Fruit fly (Drosophila melanogaster) whole organism, embryonic: Measurements from ENCODE around the gene RhoGAP93B.

Source experiments
- Atf3 ChIP-seq: fragments of 200-800 bp; sonication (Bioruptor generic); optimal IDR thresholded peaks from 3 replicates; lab custom pipeline; 2016; ENCODE audit warnings: missing biosample characterization, missing genetic modification characterization
- B-H2 ChIP-seq: fragments of 200-800 bp; sonication (Bioruptor generic); optimal IDR thresholded peaks from 2 replicates; lab custom pipeline; 2018; ENCODE audit warnings: missing biosample characterization, mild to moderate bottlenecking, missing genetic modification characterization
- CG12942 ChIP-seq: fragments of 200-800 bp; sonication (Bioruptor generic); optimal IDR thresholded peaks from 3 replicates; lab custom pipeline; 2016; ENCODE audit warnings: missing biosample characterization, missing genetic modification characterization
- CG13894 ChIP-seq: fragments of 200-800 bp; sonication (Bioruptor generic); optimal IDR thresholded peaks from 3 replicates; lab custom pipeline; 2018; ENCODE audit warnings: missing biosample characterization, mild to moderate bottlenecking, missing genetic modification characterization, moderate library complexity
- CG14014 ChIP-seq: fragments of 200-800 bp; sonication (Bioruptor generic); IDR thresholded peaks from 2 replicates; pipeline ENCODE4 v1.3.6; 2022; ENCODE audit warnings: missing biosample characterization, missing genetic modification characterization
- CG1602 ChIP-seq: fragments of 200-800 bp; sonication (Bioruptor generic); optimal IDR thresholded peaks from 3 replicates; lab custom pipeline; 2016; ENCODE audit warnings: missing biosample characterization, missing genetic modification characterization
- CG17802 ChIP-seq: fragments of 200-800 bp; sonication (Bioruptor generic); optimal IDR thresholded peaks from 2 replicates; lab custom pipeline; 2018; ENCODE audit warnings: missing biosample characterization, mild to moderate bottlenecking, missing genetic modification characterization, moderate library complexity
- CG3065 ChIP-seq: fragments of 200-800 bp; sonication (Bioruptor generic); optimal IDR thresholded peaks from 2 replicates; lab custom pipeline; 2016; ENCODE audit warnings: missing biosample characterization, missing genetic modification characterization
- CG31365 ChIP-seq: fragments of 200-800 bp; sonication (Bioruptor generic); optimal IDR thresholded peaks from 2 replicates; lab custom pipeline; 2018; ENCODE audit warnings: missing biosample characterization, mild to moderate bottlenecking, missing genetic modification characterization
- CG32532 ChIP-seq: fragments of 200-800 bp; sonication (Bioruptor generic); IDR thresholded peaks from 2 replicates; pipeline ENCODE4 v1.3.6; 2022; ENCODE audit warnings: missing biosample characterization, missing genetic modification characterization
- CG34224 ChIP-seq: fragments of 200-800 bp; sonication (Bioruptor generic); IDR thresholded peaks from 3 replicates; pipeline ENCODE4 v1.3.6; 2022; ENCODE audit warnings: missing biosample characterization, missing genetic modification characterization; ENCODE audit not compliant: partially characterized antibody
- CG4424 ChIP-seq: fragments of 200-800 bp; sonication (Bioruptor generic); optimal IDR thresholded peaks from 3 replicates; lab custom pipeline; 2016; ENCODE audit warnings: missing biosample characterization, missing genetic modification characterization
- CG4617 ChIP-seq: fragments of 200-800 bp; sonication (Bioruptor generic); optimal IDR thresholded peaks from 3 replicates; lab custom pipeline; 2016; ENCODE audit warnings: missing biosample characterization, missing genetic modification characterization, borderline replicate concordance
- CG5245 ChIP-seq: fragments of 200-800 bp; sonication (Bioruptor generic); optimal IDR thresholded peaks from 3 replicates; lab custom pipeline; 2016; ENCODE audit warnings: missing biosample characterization, missing genetic modification characterization
- CG6272 ChIP-seq: fragments of 200-800 bp; sonication (Bioruptor generic); IDR thresholded peaks from 2 replicates; pipeline ENCODE4 v1.3.6; 2022; ENCODE audit warnings: missing biosample characterization, missing genetic modification characterization
- CG6765 ChIP-seq: fragments of 200-800 bp; sonication (Bioruptor generic); optimal IDR thresholded peaks from 3 replicates; lab custom pipeline; 2017; ENCODE audit warnings: missing biosample characterization, mild to moderate bottlenecking, missing genetic modification characterization
- CG6854 ChIP-seq: fragments of 200-800 bp; sonication (Bioruptor generic); optimal IDR thresholded peaks from 3 replicates; lab custom pipeline; 2017; ENCODE audit warnings: missing biosample characterization, mild to moderate bottlenecking, missing genetic modification characterization
- CG7357 ChIP-seq: fragments of 200-800 bp; sonication (Bioruptor generic); IDR thresholded peaks from 3 replicates; pipeline ENCODE4 v1.3.6; 2022; ENCODE audit warnings: missing biosample characterization, missing genetic modification characterization
- CG8281 ChIP-seq: fragments of 200-800 bp; sonication (Bioruptor generic); optimal IDR thresholded peaks from 2 replicates; lab custom pipeline; 2018; ENCODE audit warnings: missing biosample characterization, mild to moderate bottlenecking, missing genetic modification characterization, moderate library complexity
- CG9437 ChIP-seq: fragments of 200-800 bp; sonication (Bioruptor generic); optimal IDR thresholded peaks from 2 replicates; lab custom pipeline; 2018; ENCODE audit warnings: missing biosample characterization, mild to moderate bottlenecking, missing genetic modification characterization
- CG9609 ChIP-seq: fragments of 200-800 bp; sonication (Bioruptor generic); optimal IDR thresholded peaks from 3 replicates; lab custom pipeline; 2016; ENCODE audit warnings: missing biosample characterization, missing genetic modification characterization
- CG9932 ChIP-seq: fragments of 200-800 bp; sonication (Bioruptor generic); IDR thresholded peaks from 2 replicates; pipeline ENCODE4 v1.3.6; 2022; ENCODE audit warnings: missing biosample characterization, missing genetic modification characterization
- CTCF ChIP-seq: fragments of 200-800 bp; sonication (Bioruptor generic); optimal IDR thresholded peaks from 2 replicates; lab custom pipeline; 2017; ENCODE audit warnings: missing biosample characterization, mild to moderate bottlenecking, missing genetic modification characterization, moderate library complexity
- CkIIα-i1 ChIP-seq: fragments of 200-800 bp; sonication (Bioruptor generic); IDR thresholded peaks from 2 replicates; pipeline ENCODE4 v1.3.6; 2022; ENCODE audit warnings: missing biosample characterization, missing genetic modification characterization
- Dref ChIP-seq: fragments of 200-800 bp; sonication (Bioruptor generic); IDR thresholded peaks from 2 replicates; pipeline ENCODE4 v1.3.6; 2022; ENCODE audit warnings: missing biosample characterization, missing genetic modification characterization
- ERR ChIP-seq: fragments of 200-800 bp; sonication (Bioruptor generic); optimal IDR thresholded peaks from 2 replicates; lab custom pipeline; 2016; ENCODE audit warnings: missing biosample characterization, missing genetic modification characterization
- Gsc ChIP-seq: fragments of 200-800 bp; sonication (Bioruptor generic); IDR thresholded peaks from 2 replicates; pipeline ENCODE4 v1.3.6; 2022; ENCODE audit warnings: missing biosample characterization, missing genetic modification characterization
- HHEX ChIP-seq: fragments of 200-800 bp; sonication (Bioruptor generic); optimal IDR thresholded peaks from 3 replicates; lab custom pipeline; 2017; ENCODE audit warnings: missing biosample characterization, mild to moderate bottlenecking, missing genetic modification characterization, missing genetic modification reagents
- HLH54F ChIP-seq: fragments of 200-800 bp; sonication (Bioruptor generic); optimal IDR thresholded peaks from 3 replicates; lab custom pipeline; 2016; ENCODE audit warnings: missing biosample characterization, missing genetic modification characterization
- Jarid2 ChIP-seq: fragments of 200-800 bp; sonication (Bioruptor generic); optimal IDR thresholded peaks from 3 replicates; lab custom pipeline; 2017; ENCODE audit warnings: mild to moderate bottlenecking, missing biosample characterization, missing genetic modification reagents, missing genetic modification characterization
- Meics ChIP-seq: fragments of 200-800 bp; sonication (Bioruptor generic); optimal IDR thresholded peaks from 2 replicates; lab custom pipeline; 2017; ENCODE audit warnings: missing biosample characterization, mild to moderate bottlenecking, missing genetic modification characterization
- NK7.1 ChIP-seq: fragments of 200-800 bp; sonication (Bioruptor generic); optimal IDR thresholded peaks from 3 replicates; lab custom pipeline; 2016; ENCODE audit warnings: missing biosample characterization, missing genetic modification characterization
- Nf-YA ChIP-seq: fragments of 200-800 bp; sonication (Bioruptor generic); IDR thresholded peaks from 2 replicates; pipeline ENCODE4 v1.3.6; 2022; ENCODE audit warnings: missing biosample characterization, missing genetic modification characterization
- Scr ChIP-seq: fragments of 200-800 bp; sonication (Bioruptor generic); IDR thresholded peaks from 2 replicates; pipeline ENCODE4 v1.3.6; 2022; ENCODE audit warnings: missing biosample characterization, missing genetic modification characterization; ENCODE audit not compliant: partially characterized antibody
- TFAM ChIP-seq: fragments of 200-800 bp; sonication (Bioruptor generic); optimal IDR thresholded peaks from 2 replicates; lab custom pipeline; 2017; ENCODE audit warnings: missing biosample characterization, missing genetic modification characterization, inconsistent platforms
- YL-1 ChIP-seq: fragments of 200-800 bp; sonication (Bioruptor generic); optimal IDR thresholded peaks from 3 replicates; lab custom pipeline; 2017; ENCODE audit warnings: missing biosample characterization, mild to moderate bottlenecking, missing genetic modification characterization
- aop ChIP-seq: fragments of 200-800 bp; sonication (Bioruptor generic); IDR thresholded peaks from 2 replicates; pipeline ENCODE4 v1.3.6; 2022; ENCODE audit warnings: missing biosample characterization, missing genetic modification characterization
- ap ChIP-seq: fragments of 200-800 bp; sonication (Bioruptor generic); IDR thresholded peaks from 2 replicates; pipeline ENCODE4 v1.3.6; 2022; ENCODE audit warnings: missing biosample characterization, missing genetic modification characterization
- br ChIP-seq: fragments of >200 bp; optimal IDR thresholded peaks from 2 replicates; lab custom pipeline; 2017
- cad ChIP-seq: fragments of >200 bp; optimal IDR thresholded peaks from 2 replicates; lab custom pipeline; 2017; ENCODE audit warnings: missing biosample characterization, missing genetic modification characterization
- caup ChIP-seq: fragments of 200-800 bp; sonication (Bioruptor generic); optimal IDR thresholded peaks from 3 replicates; lab custom pipeline; 2017; ENCODE audit warnings: missing biosample characterization, mild to moderate bottlenecking, missing genetic modification characterization, moderate library complexity; ENCODE audit not compliant: severe bottlenecking
- dpn ChIP-seq, 2 experiments: fragments of 200-800 bp; sonication (Bioruptor generic); optimal IDR thresholded peaks; 3 replicates each; lab custom pipeline; 2016; ENCODE audit warnings: missing biosample characterization in 2 of 2, missing genetic modification characterization in 2 of 2
- fd3F ChIP-seq: fragments of 200-800 bp; sonication (Bioruptor generic); optimal IDR thresholded peaks from 2 replicates; lab custom pipeline; 2018; ENCODE audit warnings: missing biosample characterization, mild to moderate bottlenecking, missing genetic modification characterization, moderate library complexity
- gcm2 ChIP-seq: fragments of 200-800 bp; sonication (Bioruptor generic); optimal IDR thresholded peaks from 2 replicates; lab custom pipeline; 2016; ENCODE audit warnings: missing biosample characterization, missing genetic modification characterization
- inv ChIP-seq: fragments of 200-800 bp; sonication (Bioruptor generic); IDR thresholded peaks from 2 replicates; pipeline ENCODE4 v1.3.6; 2022; ENCODE audit warnings: missing biosample characterization, missing genetic modification characterization; ENCODE audit not compliant: partially characterized antibody
- kay ChIP-seq: fragments of 200-800 bp; sonication (Bioruptor generic); optimal IDR thresholded peaks from 2 replicates; lab custom pipeline; 2016; ENCODE audit warnings: missing biosample characterization, missing genetic modification characterization
- lmd ChIP-seq: fragments of 200-800 bp; sonication (Bioruptor generic); IDR thresholded peaks from 2 replicates; pipeline ENCODE4 v1.3.6; 2022; ENCODE audit warnings: missing biosample characterization, missing genetic modification characterization
- lola ChIP-seq, 3 experiments: fragments of >200 bp in 2 of 3; fragments of 200-800 bp in 1 of 3; sonication (Bioruptor generic) in 1 of 3; optimal IDR thresholded peaks; 2 replicates each; lab custom pipeline; 2017 to 2019; ENCODE audit warnings: missing biosample characterization in 3 of 3, missing genetic modification characterization in 3 of 3, mild to moderate bottlenecking in 1 of 3, moderate library complexity in 1 of 3
- mld ChIP-seq: fragments of 200-800 bp; sonication (Bioruptor generic); IDR thresholded peaks from 3 replicates; pipeline ENCODE4 v1.3.6; 2022; ENCODE audit warnings: missing biosample characterization, missing genetic modification characterization; ENCODE audit not compliant: partially characterized antibody
- shn ChIP-seq: fragments of 200-800 bp; sonication (Bioruptor generic); optimal IDR thresholded peaks from 3 replicates; lab custom pipeline; 2016; ENCODE audit warnings: missing biosample characterization, missing genetic modification characterization
- slbo ChIP-seq: fragments of 200-800 bp; sonication (Bioruptor generic); IDR thresholded peaks from 2 replicates; pipeline ENCODE4 v1.3.6; 2022; ENCODE audit warnings: missing biosample characterization, missing genetic modification characterization
- vvl ChIP-seq: fragments of 200-800 bp; sonication (Bioruptor generic); IDR thresholded peaks from 2 replicates; pipeline ENCODE4 v1.3.6; 2022; ENCODE audit warnings: missing biosample characterization, missing genetic modification characterization

The RhoGAP93B gene

dm6 chr3R:21111046-21111480 lies 13.4 kb upstream of the RhoGAP93B start, which contains the start of gene Rab11 (continued):
- TF ChIP-seq CTCF (GFP tag; lab: Kevin White, UChicago): no peak
- peak; percentile 46 for TF ChIP-seq vvl (GFP tag; lab: Robert Waterston, UW)
- TF ChIP-seq CG31365 (tag; lab: Kevin White, UChicago): no peak
- peak; percentile 19 for TF ChIP-seq fd3F (GFP tag; lab: Kevin White, UChicago)
- TF ChIP-seq CG3065 (GFP tag; lab: Kevin White, UChicago): peak; percentile 19
- peak; percentile 94 for TF ChIP-seq Scr (GFP tag; lab: Robert Waterston, UW)
- TF ChIP-seq CG13894 (tag; lab: Kevin White, UChicago): peak; percentile 52
- TF ChIP-seq HLH54F (GFP tag; lab: Kevin White, UChicago): peak; percentile 41
- TF ChIP-seq B-H2 (GFP tag; lab: Kevin White, UChicago): peak; percentile 49
- TF ChIP-seq shn: no peak
- TF ChIP-seq CG6272 (GFP tag; lab: Robert Waterston, UW): peak; percentile 34; the same call in 1 of the 2 replicates
- TF ChIP-seq CG9437: peak; percentile 96
- TF ChIP-seq NK7.1: no peak
- peak; percentile 67 for TF ChIP-seq Dref (GFP tag; lab: Robert Waterston, UW)
- TF ChIP-seq dpn (GFP tag; optimal IDR thresholded peaks at IDR 0.05; lab: Kevin White, UChicago): peak in 1 of 2 experiments; percentile 47
- no peak for TF ChIP-seq CkIIα-i1
- no peak for TF ChIP-seq ap
- peak; percentile 78 for TF ChIP-seq CG9932 (GFP tag; lab: Robert Waterston, UW)
- TF ChIP-seq kay (GFP tag; lab: Kevin White, UChicago): peak; percentile 66
- no peak for TF ChIP-seq Jarid2
- TF ChIP-seq CG1602: peak; percentile 11
- TF ChIP-seq Nf-YA (GFP tag; lab: Robert Waterston, UW): 0 out of 2 replicates have a peak, but pooled peaks have one; percentile 6
- peak; percentile 77 for TF ChIP-seq mld (GFP tag; lab: Robert Waterston, UW)
- TF ChIP-seq CG14014 (GFP tag; lab: Robert Waterston, UW): 0 out of 2 replicates have a peak, but pooled peaks have one; percentile 34
- no peak for TF ChIP-seq CG6765 (GFP tag; lab: Kevin White, UChicago)
- TF ChIP-seq inv (GFP tag; lab: Robert Waterston, UW): peak; percentile 89
- no peak for TF ChIP-seq Gsc (GFP tag; lab: Robert Waterston, UW)
- TF ChIP-seq caup (GFP tag; lab: Kevin White, UChicago): peak; percentile 36
- TF ChIP-seq Atf3 (GFP tag; lab: Kevin White, UChicago): no peak
- TF ChIP-seq CG17802 (tag; lab: Kevin White, UChicago): no peak
- peak; percentile 2 for TF ChIP-seq CG12942 (GFP tag; lab: Kevin White, UChicago)
- no peak for TF ChIP-seq CG5245 (GFP tag; lab: Kevin White, UChicago)
- TF ChIP-seq TFAM (GFP tag; lab: Kevin White, UChicago): no peak
- peak; percentile 32 for TF ChIP-seq CG4617 (GFP tag; lab: Kevin White, UChicago)
- TF ChIP-seq CG6854 (GFP tag; lab: Kevin White, UChicago): no peak
- TF ChIP-seq YL-1 (GFP tag; lab: Kevin White, UChicago): peak; percentile 76
- no peak for TF ChIP-seq CG7357 (GFP tag; lab: Robert Waterston, UW)
- TF ChIP-seq ERR (GFP tag; lab: Kevin White, UChicago): peak; percentile 10
- TF ChIP-seq gcm2 (GFP tag; lab: Kevin White, UChicago): no peak
- TF ChIP-seq slbo (GFP tag; lab: Robert Waterston, UW): peak; percentile 78
- TF ChIP-seq aop (GFP tag; lab: Robert Waterston, UW): no peak
- no peak for TF ChIP-seq CG9609 (GFP tag; lab: Kevin White, UChicago)
- peak in 1 of 3 experiments; percentile 56 for TF ChIP-seq lola (GFP tag; optimal IDR thresholded peaks at IDR 0.05; lab: Kevin White, UChicago)
- peak; percentile 72 for TF ChIP-seq CG32532 (GFP tag; lab: Robert Waterston, UW)
- no peak; the same call in 1 of the 2 replicates for TF ChIP-seq lmd (GFP tag; lab: Robert Waterston, UW)
- TF ChIP-seq Meics: peak; percentile 21
- no peak for TF ChIP-seq CG8281
- TF ChIP-seq cad: no peak
- peak; percentile 87 for TF ChIP-seq CG34224 (GFP tag; lab: Robert Waterston, UW)
- TF ChIP-seq HHEX (GFP tag; lab: Kevin White, UChicago): no peak
- TF ChIP-seq br (lab: Kevin White, UChicago): no peak
- peak; percentile 27 for TF ChIP-seq CG4424 (GFP tag; lab: Kevin White, UChicago)
